Fruit fly (Drosophila melanogaster) whole organism, embryonic: ENCODE results near the gene Vm26Ac.

Experiments
- Antp ChIP-seq: fragments of 200-800 bp; sonication (Bioruptor generic); optimal IDR thresholded peaks from 3 replicates; lab custom pipeline; 2016; ENCODE audit warnings: missing biosample characterization, missing genetic modification characterization
- Atf6 ChIP-seq: fragments of 200-800 bp; sonication (Bioruptor generic); IDR thresholded peaks from 2 replicates; pipeline ENCODE4 v1.3.6; 2022; ENCODE audit warnings: missing biosample characterization, missing genetic modification characterization
- Bteb2 ChIP-seq: fragments of 200-800 bp; sonication (Bioruptor generic); optimal IDR thresholded peaks from 2 replicates; lab custom pipeline; 2016; ENCODE audit warnings: missing biosample characterization, missing genetic modification characterization
- CG10654 ChIP-seq: fragments of 200-800 bp; sonication (Bioruptor generic); optimal IDR thresholded peaks from 2 replicates; lab custom pipeline; 2016; ENCODE audit warnings: missing biosample characterization, missing genetic modification characterization
- CG11456 ChIP-seq: fragments of 200-800 bp; sonication (Bioruptor generic); IDR thresholded peaks from 3 replicates; pipeline ENCODE4 v1.3.6; 2022; ENCODE audit warnings: missing biosample characterization, missing genetic modification characterization
- CG14050 ChIP-seq: fragments of 200-800 bp; sonication (Bioruptor generic); IDR thresholded peaks from 3 replicates; pipeline ENCODE4 v1.3.6; 2022; ENCODE audit warnings: missing biosample characterization, missing genetic modification characterization
- CG15696 ChIP-seq: fragments of 200-800 bp; sonication (Bioruptor generic); optimal IDR thresholded peaks from 2 replicates; lab custom pipeline; 2019; ENCODE audit warnings: missing biosample characterization, mild to moderate bottlenecking, missing genetic modification characterization, moderate library complexity
- CG1603 ChIP-seq: fragments of 200-800 bp; sonication (Bioruptor generic); optimal IDR thresholded peaks from 2 replicates; lab custom pipeline; 2019; ENCODE audit warnings: missing biosample characterization, mild to moderate bottlenecking, missing genetic modification characterization, moderate library complexity
- CG1647 ChIP-seq: fragments of 200-800 bp; sonication (Bioruptor generic); optimal IDR thresholded peaks from 3 replicates; lab custom pipeline; 2016; ENCODE audit warnings: missing biosample characterization, missing genetic modification characterization
- CG16813 ChIP-seq: fragments of 200-800 bp; sonication (Bioruptor generic); IDR thresholded peaks from 3 replicates; pipeline ENCODE4 v1.3.6; 2022; ENCODE audit warnings: missing biosample characterization, missing genetic modification characterization; ENCODE audit not compliant: partially characterized antibody
- CG17612 ChIP-seq: fragments of 200-800 bp; sonication (Bioruptor generic); IDR thresholded peaks from 2 replicates; pipeline ENCODE4 v1.3.6; 2022; ENCODE audit warnings: missing biosample characterization, missing genetic modification characterization
- CG17829 ChIP-seq: fragments of 200-800 bp; optimal IDR thresholded peaks from 2 replicates; lab custom pipeline; 2019; ENCODE audit warnings: missing biosample characterization, mild to moderate bottlenecking, missing genetic modification characterization, moderate library complexity
- CG17912 ChIP-seq: fragments of 200-800 bp; sonication (Bioruptor generic); optimal IDR thresholded peaks from 2 replicates; lab custom pipeline; 2018; ENCODE audit warnings: missing biosample characterization, mild to moderate bottlenecking, missing genetic modification characterization
- CG31441 ChIP-seq: fragments of 200-800 bp; sonication (Bioruptor generic); IDR thresholded peaks from 2 replicates; pipeline ENCODE4 v1.3.6; 2022; ENCODE audit warnings: missing biosample characterization, missing genetic modification characterization
- CG42726 ChIP-seq: fragments of 200-800 bp; sonication (Bioruptor generic); IDR thresholded peaks from 2 replicates; pipeline ENCODE4 v1.3.6; 2022; ENCODE audit warnings: missing biosample characterization, missing genetic modification characterization; ENCODE audit not compliant: partially characterized antibody
- CG5953 ChIP-seq: fragments of 200-800 bp; sonication (Bioruptor generic); IDR thresholded peaks from 2 replicates; pipeline ENCODE4 v1.3.6; 2022; ENCODE audit warnings: missing biosample characterization, missing genetic modification characterization
- CG6854 ChIP-seq: fragments of 200-800 bp; sonication (Bioruptor generic); optimal IDR thresholded peaks from 3 replicates; lab custom pipeline; 2017; ENCODE audit warnings: missing biosample characterization, mild to moderate bottlenecking, missing genetic modification characterization
- CG8944 ChIP-seq: fragments of 200-800 bp; sonication (Bioruptor generic); optimal IDR thresholded peaks from 3 replicates; lab custom pipeline; 2016; ENCODE audit warnings: missing biosample characterization, missing genetic modification characterization
- CG9876 ChIP-seq: fragments of 200-800 bp; sonication (Bioruptor generic); optimal IDR thresholded peaks from 2 replicates; lab custom pipeline; 2016; ENCODE audit warnings: missing biosample characterization, missing genetic modification characterization
- CHES-1-like ChIP-seq: fragments of 200-800 bp; sonication (Bioruptor generic); optimal IDR thresholded peaks from 2 replicates; lab custom pipeline; 2016; ENCODE audit warnings: missing biosample characterization, missing genetic modification characterization
- Dll ChIP-seq: fragments of 200-800 bp; sonication (Bioruptor generic); IDR thresholded peaks from 4 replicates; pipeline ENCODE4 v1.3.6; 2022; ENCODE audit warnings: missing biosample characterization, missing genetic modification characterization; ENCODE audit not compliant: partially characterized antibody
- Dp ChIP-seq: fragments of 200-800 bp; sonication (Bioruptor generic); optimal IDR thresholded peaks from 2 replicates; lab custom pipeline; 2018; ENCODE audit warnings: missing biosample characterization, mild to moderate bottlenecking, missing genetic modification characterization, moderate library complexity
- H2.0 ChIP-seq: fragments of 200-800 bp; sonication (Bioruptor generic); IDR thresholded peaks from 2 replicates; pipeline ENCODE4 v1.3.6; 2022; ENCODE audit warnings: missing biosample characterization, missing genetic modification characterization
- HHEX ChIP-seq: fragments of 200-800 bp; sonication (Bioruptor generic); optimal IDR thresholded peaks from 3 replicates; lab custom pipeline; 2017; ENCODE audit warnings: missing biosample characterization, mild to moderate bottlenecking, missing genetic modification characterization, missing genetic modification reagents
- Hr3 ChIP-seq: fragments of 200-800 bp; sonication (Bioruptor generic); optimal IDR thresholded peaks from 3 replicates; lab custom pipeline; 2016; ENCODE audit warnings: missing biosample characterization, missing genetic modification characterization
- Mrtf ChIP-seq: fragments of 200-800 bp; sonication (Bioruptor generic); IDR thresholded peaks from 3 replicates; pipeline ENCODE4 v1.3.6; 2022; ENCODE audit warnings: missing biosample characterization, missing genetic modification characterization
- Optix ChIP-seq: fragments of 200-800 bp; sonication (Bioruptor generic); IDR thresholded peaks from 3 replicates; pipeline ENCODE4 v1.3.6; 2022; ENCODE audit warnings: missing biosample characterization, missing genetic modification characterization
- Rfx ChIP-seq: fragments of 200-800 bp; sonication (Bioruptor generic); IDR thresholded peaks from 2 replicates; pipeline ENCODE4 v1.3.6; 2022; ENCODE audit warnings: missing biosample characterization, missing genetic modification characterization
- Sin3A ChIP-seq: fragments of >200 bp; optimal IDR thresholded peaks from 2 replicates; lab custom pipeline; 2018
- Stat92E ChIP-seq, 3 experiments: fragments of >200 bp in 2 of 3; fragments of 200-800 bp in 1 of 3; sonication (Bioruptor generic) in 1 of 3; optimal IDR thresholded peaks; 2 replicates each; lab custom pipeline; 2017 to 2019; ENCODE audit warnings: missing biosample characterization in 3 of 3, missing genetic modification characterization in 3 of 3, mild to moderate bottlenecking in 1 of 3, moderate library complexity in 1 of 3
- Taf1 ChIP-seq: fragments of 200-800 bp; sonication (Bioruptor generic); IDR thresholded peaks from 2 replicates; pipeline ENCODE4 v1.3.6; 2022; ENCODE audit warnings: missing biosample characterization, missing genetic modification characterization
- cas ChIP-seq: fragments of 200-800 bp; sonication (Bioruptor generic); IDR thresholded peaks from 2 replicates; pipeline ENCODE4 v1.3.6; 2022; ENCODE audit warnings: missing biosample characterization, missing genetic modification characterization
- chif ChIP-seq, 2 experiments: fragments of 200-800 bp; sonication (Bioruptor generic); optimal IDR thresholded peaks; 3 replicates each; lab custom pipeline; 2016; ENCODE audit warnings: missing biosample characterization in 2 of 2, missing genetic modification characterization in 2 of 2
- chm ChIP-seq: fragments of 200-800 bp; sonication (Bioruptor generic); IDR thresholded peaks from 2 replicates; pipeline ENCODE4 v1.3.6; 2022; ENCODE audit warnings: missing biosample characterization, missing genetic modification characterization
- croc ChIP-seq: fragments of 200-800 bp; sonication (Bioruptor generic); conservative IDR thresholded peaks from 3 replicates; pipeline ENCODE4 v1.3.6; 2022; ENCODE audit warnings: missing biosample characterization, missing genetic modification characterization
- crp ChIP-seq, 2 experiments: fragments of 200-800 bp; sonication (Bioruptor generic); optimal IDR thresholded peaks; 2 replicates in 1 of 2; 3 replicates in 1 of 2; lab custom pipeline; 2017; ENCODE audit warnings: missing biosample characterization in 2 of 2, missing genetic modification characterization in 2 of 2, mild to moderate bottlenecking in 1 of 2, moderate library complexity in 1 of 2
- gcm ChIP-seq: fragments of 200-800 bp; sonication (Bioruptor generic); optimal IDR thresholded peaks from 2 replicates; lab custom pipeline; 2019; ENCODE audit warnings: missing biosample characterization, mild to moderate bottlenecking, missing genetic modification characterization, moderate library complexity
- ham ChIP-seq: fragments of 200-800 bp; sonication (Bioruptor generic); IDR thresholded peaks from 2 replicates; pipeline ENCODE4 v1.3.6; 2022; ENCODE audit warnings: missing biosample characterization, missing genetic modification characterization
- hth ChIP-seq: fragments of >200 bp; optimal IDR thresholded peaks from 2 replicates; lab custom pipeline; 2017; ENCODE audit warnings: inconsistent platforms
- jigr1 ChIP-seq: fragments of 200-800 bp; sonication (Bioruptor generic); IDR thresholded peaks from 3 replicates; pipeline ENCODE4 v1.3.6; 2022; ENCODE audit warnings: missing biosample characterization, missing genetic modification characterization
- jing ChIP-seq: fragments of 200-800 bp; sonication (Bioruptor generic); optimal IDR thresholded peaks from 2 replicates; lab custom pipeline; 2018; ENCODE audit warnings: missing biosample characterization, mild to moderate bottlenecking, missing genetic modification characterization
- lab ChIP-seq: fragments of 200-800 bp; sonication (Bioruptor generic); optimal IDR thresholded peaks from 3 replicates; lab custom pipeline; 2017; ENCODE audit warnings: missing biosample characterization, missing genetic modification characterization, mild to moderate bottlenecking, moderate library complexity, missing genetic modification reagents
- lilli ChIP-seq: fragments of 200-800 bp; sonication (Bioruptor generic); optimal IDR thresholded peaks from 3 replicates; lab custom pipeline; 2016; ENCODE audit warnings: missing biosample characterization, missing genetic modification characterization
- luna ChIP-seq: fragments of 200-800 bp; sonication (Bioruptor generic); optimal IDR thresholded peaks from 2 replicates; lab custom pipeline; 2016; ENCODE audit warnings: missing biosample characterization, missing genetic modification characterization
- pfk ChIP-seq: fragments of 200-800 bp; sonication (Bioruptor generic); optimal IDR thresholded peaks from 2 replicates; lab custom pipeline; 2018; ENCODE audit warnings: missing biosample characterization, mild to moderate bottlenecking, missing genetic modification characterization, moderate library complexity
- pzg ChIP-seq: fragments of 200-800 bp; sonication (Bioruptor generic); optimal IDR thresholded peaks from 3 replicates; lab custom pipeline; 2018; ENCODE audit warnings: missing biosample characterization, mild to moderate bottlenecking, missing genetic modification characterization, moderate library complexity
- sim ChIP-seq: fragments of 200-800 bp; sonication (Bioruptor generic); IDR thresholded peaks from 2 replicates; pipeline ENCODE4 v1.3.6; 2022; ENCODE audit warnings: missing biosample characterization, missing genetic modification characterization
- slbo ChIP-seq: fragments of 200-800 bp; sonication (Bioruptor generic); IDR thresholded peaks from 2 replicates; pipeline ENCODE4 v1.3.6; 2022; ENCODE audit warnings: missing biosample characterization, missing genetic modification characterization
- stc ChIP-seq: fragments of 200-800 bp; sonication (Bioruptor generic); IDR thresholded peaks from 2 replicates; pipeline ENCODE4 v1.3.6; 2022; ENCODE audit warnings: missing biosample characterization, missing genetic modification characterization
- tgo ChIP-seq: fragments of 200-800 bp; sonication (Bioruptor generic); IDR thresholded peaks from 3 replicates; pipeline ENCODE4 v1.3.6; 2022; ENCODE audit warnings: missing biosample characterization, missing genetic modification characterization
- ttk ChIP-seq: fragments of 200-800 bp; sonication (Bioruptor generic); IDR thresholded peaks from 2 replicates; pipeline ENCODE4 v2.1.2; 2022; ENCODE audit warnings: missing biosample characterization, missing genetic modification characterization
- vfl ChIP-seq: fragments of 200-800 bp; sonication (Bioruptor generic); optimal IDR thresholded peaks from 2 replicates; lab custom pipeline; 2016; ENCODE audit warnings: missing biosample characterization, missing genetic modification characterization

Gene Vm26Ac

dm6 chr2L:5997609-5998229 is 39.3 kb upstream of the Vm26Ac start (continued):
- TF ChIP-seq Stat92E (GFP tag; optimal IDR thresholded peaks at IDR 0.05; lab: Kevin White, UChicago) (no peak), hth (lab: Kevin White, UChicago) (no peak), lilli (GFP tag; lab: Kevin White, UChicago) (no peak), vfl (GFP tag; lab: Kevin White, UChicago) (no peak), Sin3A (lab: Kevin White, UChicago) (no peak), HHEX (GFP tag; lab: Kevin White, UChicago) (peak; percentile 77), CG42726 (GFP tag; lab: Robert Waterston, UW) (no peak), Rfx (GFP tag; lab: Robert Waterston, UW) (peak; percentile 28; the same call in 1 of the 2 replicates), Taf1 (no peak), slbo (GFP tag; lab: Robert Waterston, UW) (no peak), CG16813 (GFP tag; lab: Robert Waterston, UW) (no peak), Optix (GFP tag; lab: Robert Waterston, UW) (no peak), CG17912 (peak; percentile 41), tgo (GFP tag; lab: Robert Waterston, UW) (no peak), chm (GFP tag; lab: Robert Waterston, UW) (peak; percentile 49; the same call in 1 of the 2 replicates), ham (GFP tag; lab: Robert Waterston, UW) (no peak), CG10654 (GFP tag; lab: Kevin White, UChicago) (no peak), H2.0 (GFP tag; lab: Robert Waterston, UW) (no peak), CG14050 (no peak), Dp (no peak), CG5953 (GFP tag; lab: Robert Waterston, UW) (no peak), CG15696 (tag; lab: Kevin White, UChicago) (peak; percentile 20), CG31441 (GFP tag; lab: Robert Waterston, UW) (peak; percentile 60), CG9876 (GFP tag; lab: Kevin White, UChicago) (no peak), CG1603 (tag; lab: Kevin White, UChicago) (no peak), luna (GFP tag; lab: Kevin White, UChicago) (no peak), Antp (GFP tag; lab: Kevin White, UChicago) (no peak), lab (GFP tag; lab: Kevin White, UChicago) (peak; percentile 88), stc (GFP tag; lab: Robert Waterston, UW) (no peak), crp (GFP tag; optimal IDR thresholded peaks at IDR 0.05; lab: Kevin White, UChicago) (peak in 1 of 2 experiments; percentile 32), pfk (no peak), jing (GFP tag; lab: Kevin White, UChicago) (no peak), CG8944 (GFP tag; lab: Kevin White, UChicago) (no peak), Mrtf (GFP tag; lab: Robert Waterston, UW) (no peak), Atf6 (GFP tag; lab: Robert Waterston, UW) (0 out of 2 replicates have a peak, but pooled peaks have one; percentile 34), CG11456 (GFP tag; lab: Robert Waterston, UW) (no peak), chif (GFP tag; optimal IDR thresholded peaks at IDR 0.05; lab: Kevin White, UChicago) (no peak), CG17612 (no peak), sim (GFP tag; lab: Robert Waterston, UW) (no peak), CG1647 (GFP tag; lab: Kevin White, UChicago) (no peak), CG17829 (tag; lab: Kevin White, UChicago) (peak; percentile 11), pzg (peak; percentile 13), CG6854 (peak; percentile 67), jigr1 (GFP tag; lab: Robert Waterston, UW) (no peak), Dll (no peak), CHES-1-like (GFP tag; lab: Kevin White, UChicago) (no peak), croc (GFP tag; lab: Robert Waterston, UW) (no peak), gcm (peak; percentile 57), Bteb2 (GFP tag; lab: Kevin White, UChicago) (no peak), ttk (GFP tag; lab: Robert Waterston, UW) (no peak), Hr3 (GFP tag; lab: Kevin White, UChicago) (no peak), cas (GFP tag; lab: Robert Waterston, UW) (no peak)
